Worm (Caenorhabditis elegans) whole organism, midembryonic: ENCODE measurements around the gene irld-64.

ENCODE experiments used
- T22C8.4 ChIP-seq: fragments of 200-800 bp; sonication (Bioruptor generic); IDR thresholded peaks from 2 replicates; pipeline ENCODE4 v1.3.6; 2022; ENCODE audit warnings: missing genetic modification characterization, missing compliant biosample characterization
- cog-1 ChIP-seq: sonication (generic microtip); optimal IDR thresholded peaks from 2 replicates; lab custom pipeline; 2016; ENCODE audit warnings: missing genetic modification characterization, missing compliant biosample characterization
- flt-1 ChIP-seq: fragments of 200-800 bp; sonication (Bioruptor generic); IDR thresholded peaks from 2 replicates; pipeline ENCODE4 v1.3.6; 2022; ENCODE audit warnings: missing genetic modification characterization, missing compliant biosample characterization
- ref-1 ChIP-seq: fragments of 200-800 bp; sonication (Bioruptor generic); conservative IDR thresholded peaks from 2 replicates; pipeline ENCODE4 v1.3.6; 2022; ENCODE audit warnings: missing genetic modification reagents, missing genetic modification characterization, missing compliant biosample characterization
- tab-1 ChIP-seq: fragments of 200-800 bp; sonication (Bioruptor generic); IDR thresholded peaks from 2 replicates; pipeline ENCODE4 v1.3.6; 2022; ENCODE audit warnings: missing genetic modification characterization, missing compliant biosample characterization
- ztf-23 ChIP-seq: fragments of 200-800 bp; sonication (Bioruptor generic); IDR thresholded peaks from 2 replicates; pipeline ENCODE4 v1.3.6; 2022; ENCODE audit warnings: missing genetic modification reagents, missing genetic modification characterization, missing compliant biosample characterization

DNA sequence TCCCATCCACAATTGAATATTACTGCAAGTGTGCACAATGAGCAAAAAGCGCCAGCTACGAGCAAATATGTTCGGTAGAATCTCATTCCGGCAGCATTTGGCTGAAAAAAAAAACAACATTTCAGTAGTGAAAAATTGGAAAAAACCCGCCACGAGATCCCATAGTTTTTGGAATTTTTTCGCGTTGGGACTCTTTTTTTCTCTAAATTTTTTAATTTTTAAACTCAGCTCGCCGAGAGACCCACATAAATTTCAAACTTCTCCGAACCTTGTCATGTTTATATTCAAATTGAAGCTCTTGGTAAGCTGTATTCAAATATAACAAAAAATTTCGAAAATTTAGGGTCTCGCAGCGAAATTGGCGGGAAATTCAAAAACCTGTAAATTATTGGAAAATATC, 36.1 kb downstream of the irld-64 start, which contains the start of gene sqv-2:
- TF ChIP-seq T22C8.4 (GFP tag; lab: Robert Waterston, UW), result no peak
- no peak for TF ChIP-seq cog-1 (tag; lab: Kevin White, UChicago)
- TF ChIP-seq flt-1 (GFP tag; lab: Robert Waterston, UW), result no peak
- TF ChIP-seq ztf-23 (GFP tag; lab: Robert Waterston, UW), result no peak
- TF ChIP-seq tab-1, result no peak
- no peak for TF ChIP-seq ref-1 (GFP tag; lab: Robert Waterston, UW)
